Worm (Caenorhabditis elegans) whole organism, L4/young adult: ENCODE data around the gene C52B9.4.

Experiments
- W03F9.2 ChIP-seq: fragments of 150-350 bp; optimal IDR thresholded peaks from 2 replicates; lab custom pipeline; 2014; ENCODE audit warnings: missing biosample characterization, missing genetic modification characterization
- him-1 ChIP-seq: sonication (generic microtip); optimal IDR thresholded peaks from 2 replicates; lab custom pipeline; 2016; ENCODE audit warnings: missing genotype, missing genetic modification reagents, missing genetic modification characterization, missing compliant biosample characterization

DNA sequence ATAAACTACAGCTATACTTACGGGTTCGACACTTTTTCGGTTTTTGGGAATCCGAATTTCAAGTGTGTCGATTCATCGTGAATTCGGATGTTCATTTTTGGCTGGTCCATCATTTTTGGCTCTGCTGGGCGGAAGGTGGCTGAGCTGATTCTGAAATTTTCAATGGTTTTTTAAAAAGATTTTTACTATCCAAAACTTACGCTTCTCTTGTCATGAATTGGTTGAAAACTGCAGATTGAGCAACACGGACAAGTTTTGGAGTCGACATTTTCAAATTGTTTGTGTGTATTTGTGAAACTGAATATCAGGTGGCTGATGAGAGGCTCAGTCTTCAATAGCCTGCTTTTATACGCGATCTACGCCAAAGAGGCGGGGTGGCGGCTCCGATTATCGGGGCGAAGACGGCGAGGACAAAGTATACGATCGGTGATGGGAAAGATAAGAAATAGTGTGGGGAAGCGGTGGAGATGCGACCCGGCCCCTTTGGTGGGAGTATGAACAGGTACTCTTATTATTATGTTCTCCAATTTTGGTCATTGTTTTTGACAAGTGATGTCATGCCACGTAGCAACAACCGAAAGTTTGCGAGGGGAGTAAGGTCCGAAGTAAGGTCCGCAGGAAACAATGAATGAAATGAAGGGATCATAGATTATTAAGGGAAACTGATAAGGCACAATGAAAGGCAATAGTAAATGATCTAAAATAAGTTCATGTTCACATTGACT is 13.4 kb upstream of the C52B9.4 start, which contains the start of gene F48D6.4:
- TF ChIP-seq W03F9.2 = no peak
- no peak for TF ChIP-seq him-1 (tag; lab: Kevin White, UChicago)
